Worm (Caenorhabditis elegans) whole organism, mixed stage, embryonic: ENCODE measurements around the gene klc-1.

Experiments used
- blmp-1 ChIP-seq: fragments of 150-350 bp; optimal IDR thresholded peaks from 2 replicates; lab custom pipeline; 2014; ENCODE audit warnings: missing biosample characterization, missing genetic modification characterization
- ces-1 ChIP-seq: fragments of 150-350 bp; optimal IDR thresholded peaks from 2 replicates; lab custom pipeline; 2014; ENCODE audit warnings: missing biosample characterization, missing genetic modification reagents, missing genetic modification characterization
- elt-1 ChIP-seq: sonication (generic microtip); optimal IDR thresholded peaks from 2 replicates; lab custom pipeline; 2017; ENCODE audit warnings: missing genetic modification characterization, mild to moderate bottlenecking, missing compliant biosample characterization, antibody characterized with exemption, moderate library complexity, borderline replicate concordance; ENCODE audit not compliant: insufficient read depth
- lin-13 ChIP-seq: fragments of 150-350 bp; optimal IDR thresholded peaks from 2 replicates; lab custom pipeline; 2014; ENCODE audit warnings: missing biosample characterization, missing genetic modification characterization
- nhr-12 ChIP-seq: fragments of 150-350 bp; optimal IDR thresholded peaks from 2 replicates; lab custom pipeline; 2014; ENCODE audit warnings: missing biosample characterization, missing genetic modification characterization
- pha-4 ChIP-seq: fragments of 150-350 bp; optimal IDR thresholded peaks from 2 replicates; lab custom pipeline; 2018; ENCODE audit warnings: missing biosample characterization, missing genetic modification reagents, missing genetic modification characterization
- unc-120 ChIP-seq: sonication (generic microtip); optimal IDR thresholded peaks from 2 replicates; lab custom pipeline; 2017; ENCODE audit warnings: missing genetic modification characterization, missing compliant biosample characterization; ENCODE audit not compliant: poor library complexity, severe bottlenecking
- unc-62 ChIP-seq: fragments of 150-350 bp; optimal IDR thresholded peaks from 2 replicates; lab custom pipeline; 2014; ENCODE audit warnings: missing biosample characterization, missing genetic modification reagents, missing genetic modification characterization
- ztf-11 ChIP-seq: fragments of 150-350 bp; optimal IDR thresholded peaks from 2 replicates; lab custom pipeline; 2014; ENCODE audit warnings: missing biosample characterization, missing genetic modification characterization

DNA sequence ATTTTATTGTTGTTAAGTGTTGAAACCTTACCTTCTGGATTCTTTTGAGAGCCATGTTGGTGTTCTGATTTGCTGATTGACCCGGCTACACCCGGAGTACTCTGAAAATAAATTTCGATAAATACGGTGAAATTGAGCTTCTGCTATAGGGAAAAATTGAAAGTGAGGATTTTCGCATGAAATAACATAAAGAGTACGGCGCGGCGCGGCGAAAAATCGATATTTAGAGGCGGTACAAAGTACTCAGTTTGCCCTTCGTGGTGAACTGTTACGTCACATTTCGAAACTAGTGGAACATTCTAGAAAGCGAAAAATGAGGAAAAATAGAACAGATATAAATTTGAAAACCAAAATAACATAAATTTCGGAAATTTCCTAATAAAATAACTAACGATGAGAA, 1.4 kb upstream of the klc-1 start, which contains the start of gene let-70:
- TF ChIP-seq pha-4 (tag; lab: Kevin White, UChicago) (no peak), unc-62 (GFP tag; lab: Kevin White, UChicago) (no peak), blmp-1 (no peak), unc-120 (tag; lab: Kevin White, UChicago) (no peak), nhr-12 (no peak), ztf-11 (tag; lab: Kevin White, UChicago) (no peak), ces-1 (no peak), elt-1 (no peak), lin-13 (no peak)
